Fruit fly (Drosophila melanogaster): ENCODE data around the gene Hexim.

DNA sequence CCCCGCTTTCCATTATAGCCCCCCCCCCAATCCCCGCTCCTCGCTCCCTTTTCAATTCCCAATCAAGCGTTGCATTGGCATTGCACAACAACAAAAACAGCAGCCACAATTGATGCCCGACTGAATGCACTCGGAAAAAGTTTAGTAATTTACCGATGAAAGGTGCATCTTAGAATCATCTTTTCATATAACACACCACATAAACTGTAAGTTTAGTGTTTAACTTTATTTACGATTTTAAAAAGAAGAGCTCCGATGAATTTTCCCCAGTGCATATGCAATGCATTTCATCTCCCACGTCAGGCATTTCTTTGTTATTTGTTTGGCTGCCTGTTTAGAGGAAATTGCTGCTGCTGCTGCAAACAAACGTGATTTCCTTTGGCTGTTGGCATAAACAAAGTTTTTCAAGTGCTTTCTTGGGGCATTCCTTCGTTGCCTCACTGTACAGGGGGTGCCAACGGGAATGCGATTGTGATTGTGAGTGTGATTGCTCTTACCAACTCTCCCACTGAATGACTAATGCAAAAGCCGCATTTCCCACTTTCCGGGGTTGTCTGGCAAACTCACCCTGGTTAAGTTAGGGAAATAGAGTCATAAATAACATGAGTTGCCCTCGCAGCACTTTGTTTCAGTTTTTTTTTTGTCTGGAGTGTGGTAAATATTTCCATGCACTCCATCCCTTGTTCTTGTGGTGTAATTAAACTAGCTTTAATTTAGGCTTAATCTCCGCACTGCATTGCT is 33.2 kb downstream of the Hexim start:
- TF ChIP-seq esn (GFP tag; optimal IDR thresholded peaks at IDR 0.05) (peak; percentile 84), Hr39 (GFP tag; optimal IDR thresholded peaks at IDR 0.05) (peak; percentile 82), CG9139 (GFP tag; optimal IDR thresholded peaks at IDR 0.05) (peak; percentile 56), fd59A (GFP tag; optimal IDR thresholded peaks at IDR 0.05) (peak; percentile 51), OdsH (GFP tag; optimal IDR thresholded peaks at IDR 0.05) (peak; percentile 86), dac (GFP tag; optimal IDR thresholded peaks at IDR 0.05) (peak; percentile 77), Smox (GFP tag; optimal IDR thresholded peaks at IDR 0.05) (peak; percentile 78), Eip78C (GFP tag) (peak; percentile 93), CG6276 (GFP tag; optimal IDR thresholded peaks at IDR 0.05) (peak; percentile 77)

Measured in whole organism, prepupa.